Fruit fly (Drosophila melanogaster) whole organism, embryonic: ENCODE results near the gene CG9205.

ENCODE experiments used
- Atf-2 ChIP-seq: fragments of 200-800 bp; sonication (Bioruptor generic); optimal IDR thresholded peaks from 2 replicates; lab custom pipeline; 2016; ENCODE audit warnings: missing biosample characterization, missing genetic modification characterization
- Bdp1 ChIP-seq: fragments of 200-800 bp; sonication (Bioruptor generic); optimal IDR thresholded peaks from 3 replicates; lab custom pipeline; 2016; ENCODE audit warnings: missing biosample characterization, missing genetic modification characterization
- CG11504 ChIP-seq: fragments of 200-800 bp; sonication (Bioruptor generic); optimal IDR thresholded peaks from 3 replicates; lab custom pipeline; 2019; ENCODE audit warnings: missing biosample characterization, mild to moderate bottlenecking, missing genetic modification characterization, moderate library complexity
- CG11695 ChIP-seq: fragments of 200-800 bp; sonication (Bioruptor generic); IDR thresholded peaks from 3 replicates; pipeline ENCODE4 v1.3.6; 2022; ENCODE audit warnings: missing biosample characterization, missing genetic modification characterization
- CG13424 ChIP-seq: fragments of 200-800 bp; sonication (Bioruptor generic); optimal IDR thresholded peaks from 2 replicates; lab custom pipeline; 2019; ENCODE audit warnings: missing biosample characterization, mild to moderate bottlenecking, missing genetic modification characterization, moderate library complexity
- CG13624 ChIP-seq: fragments of 200-800 bp; sonication (Bioruptor generic); optimal IDR thresholded peaks from 2 replicates; lab custom pipeline; 2016; ENCODE audit warnings: missing biosample characterization, missing genetic modification characterization
- CG15479 ChIP-seq: fragments of 200-800 bp; sonication (Bioruptor generic); optimal IDR thresholded peaks from 3 replicates; lab custom pipeline; 2019; ENCODE audit warnings: missing biosample characterization, mild to moderate bottlenecking, missing genetic modification characterization, moderate library complexity
- CG16863 ChIP-seq: fragments of 200-800 bp; sonication (Bioruptor generic); optimal IDR thresholded peaks from 3 replicates; lab custom pipeline; 2016; ENCODE audit warnings: missing biosample characterization, missing genetic modification characterization
- CG18011 ChIP-seq: fragments of 200-800 bp; sonication (Bioruptor generic); optimal IDR thresholded peaks from 2 replicates; lab custom pipeline; 2017; ENCODE audit warnings: missing biosample characterization, missing genetic modification characterization, mild to moderate bottlenecking, moderate library complexity, missing genotype
- CG31441 ChIP-seq: fragments of 200-800 bp; sonication (Bioruptor generic); IDR thresholded peaks from 2 replicates; pipeline ENCODE4 v1.3.6; 2022; ENCODE audit warnings: missing biosample characterization, missing genetic modification characterization
- CG33557 ChIP-seq: fragments of 200-800 bp; sonication (Bioruptor generic); optimal IDR thresholded peaks from 2 replicates; lab custom pipeline; 2019; ENCODE audit warnings: missing biosample characterization, mild to moderate bottlenecking, missing genetic modification characterization, moderate library complexity
- CG34422 ChIP-seq: fragments of 200-800 bp; sonication (Bioruptor generic); IDR thresholded peaks from 3 replicates; pipeline ENCODE4 v1.3.6; 2022; ENCODE audit warnings: missing biosample characterization, missing genetic modification characterization
- CG42726 ChIP-seq: fragments of 200-800 bp; sonication (Bioruptor generic); IDR thresholded peaks from 2 replicates; pipeline ENCODE4 v1.3.6; 2022; ENCODE audit warnings: missing biosample characterization, missing genetic modification characterization; ENCODE audit not compliant: partially characterized antibody
- CG4404 ChIP-seq: fragments of 200-800 bp; sonication (Bioruptor generic); IDR thresholded peaks from 2 replicates; pipeline ENCODE4 v1.3.6; 2022; ENCODE audit warnings: missing biosample characterization, missing genetic modification characterization
- CG4424 ChIP-seq: fragments of 200-800 bp; sonication (Bioruptor generic); optimal IDR thresholded peaks from 3 replicates; lab custom pipeline; 2016; ENCODE audit warnings: missing biosample characterization, missing genetic modification characterization
- CG4707 ChIP-seq: fragments of 200-800 bp; sonication (Bioruptor generic); optimal IDR thresholded peaks from 2 replicates; lab custom pipeline; 2018; ENCODE audit warnings: missing biosample characterization, mild to moderate bottlenecking, missing genetic modification characterization, moderate library complexity
- CG5953 ChIP-seq: fragments of 200-800 bp; sonication (Bioruptor generic); IDR thresholded peaks from 2 replicates; pipeline ENCODE4 v1.3.6; 2022; ENCODE audit warnings: missing biosample characterization, missing genetic modification characterization
- CG7357 ChIP-seq: fragments of 200-800 bp; sonication (Bioruptor generic); IDR thresholded peaks from 3 replicates; pipeline ENCODE4 v1.3.6; 2022; ENCODE audit warnings: missing biosample characterization, missing genetic modification characterization
- CG7928 ChIP-seq: fragments of 200-800 bp; sonication (Bioruptor generic); optimal IDR thresholded peaks from 2 replicates; lab custom pipeline; 2017; ENCODE audit warnings: missing biosample characterization, mild to moderate bottlenecking, missing genetic modification characterization
- CG8478 ChIP-seq: fragments of >200 bp; optimal IDR thresholded peaks from 2 replicates; lab custom pipeline; 2018
- CG9727 ChIP-seq: fragments of 200-800 bp; sonication (Bioruptor generic); optimal IDR thresholded peaks from 3 replicates; lab custom pipeline; 2017; ENCODE audit warnings: missing biosample characterization, mild to moderate bottlenecking, missing genetic modification characterization
- CoRest ChIP-seq: fragments of 200-800 bp; sonication (Bioruptor generic); optimal IDR thresholded peaks from 3 replicates; lab custom pipeline; 2018; ENCODE audit warnings: missing biosample characterization, mild to moderate bottlenecking, missing genetic modification characterization, moderate library complexity
- Dp ChIP-seq: fragments of 200-800 bp; sonication (Bioruptor generic); optimal IDR thresholded peaks from 2 replicates; lab custom pipeline; 2018; ENCODE audit warnings: missing biosample characterization, mild to moderate bottlenecking, missing genetic modification characterization, moderate library complexity
- E2f2 ChIP-seq: fragments of 200-800 bp; sonication (Bioruptor generic); IDR thresholded peaks from 2 replicates; pipeline ENCODE4 v1.3.6; 2022; ENCODE audit warnings: missing biosample characterization, missing genetic modification characterization
- Elba2 ChIP-seq: fragments of 200-800 bp; sonication (Bioruptor generic); optimal IDR thresholded peaks from 3 replicates; lab custom pipeline; 2016; ENCODE audit warnings: missing biosample characterization, missing genetic modification characterization
- Hr51 ChIP-seq, 2 experiments: fragments of 200-800 bp; sonication (Bioruptor generic); optimal IDR thresholded peaks; 2 replicates in 1 of 2; 3 replicates in 1 of 2; lab custom pipeline; 2016 to 2018; ENCODE audit warnings: missing biosample characterization in 2 of 2, missing genetic modification characterization in 2 of 2, mild to moderate bottlenecking in 1 of 2, moderate library complexity in 1 of 2
- Med ChIP-seq: fragments of 200-800 bp; sonication (Bioruptor generic); peaks from one replicate; lab custom pipeline; 2016; ENCODE audit warnings: missing biosample characterization, missing genetic modification characterization, mild to moderate bottlenecking, inconsistent platforms, moderate library complexity
- Oaz ChIP-seq: fragments of 200-800 bp; sonication (Bioruptor generic); IDR thresholded peaks from 2 replicates; pipeline ENCODE4 v1.3.6; 2022; ENCODE audit warnings: missing biosample characterization, missing genetic modification characterization
- Opbp ChIP-seq: fragments of 200-800 bp; sonication (Bioruptor generic); IDR thresholded peaks from 3 replicates; pipeline ENCODE4 v1.3.6; 2022; ENCODE audit warnings: missing biosample characterization, missing genetic modification characterization; ENCODE audit not compliant: partially characterized antibody
- Ravus ChIP-seq: fragments of 200-800 bp; sonication (Bioruptor generic); IDR thresholded peaks from 2 replicates; pipeline ENCODE4 v1.3.6; 2022; ENCODE audit warnings: missing biosample characterization, missing genetic modification characterization
- Side ChIP-seq: fragments of 200-800 bp; sonication (Bioruptor generic); optimal IDR thresholded peaks from 2 replicates; lab custom pipeline; 2016; ENCODE audit warnings: missing biosample characterization, missing genetic modification characterization
- chinmo ChIP-seq: fragments of 200-800 bp; sonication (Bioruptor generic); IDR thresholded peaks from 4 replicates; pipeline ENCODE4 v1.3.6; 2022; ENCODE audit warnings: missing biosample characterization, missing genetic modification characterization; ENCODE audit not compliant: partially characterized antibody
- dati ChIP-seq: fragments of 200-800 bp; sonication (Bioruptor generic); IDR thresholded peaks from 2 replicates; pipeline ENCODE4 v1.3.6; 2022; ENCODE audit warnings: missing biosample characterization, missing genetic modification characterization
- dmrt11E ChIP-seq: fragments of 200-800 bp; sonication (Bioruptor generic); optimal IDR thresholded peaks from 3 replicates; lab custom pipeline; 2018; ENCODE audit warnings: missing biosample characterization, mild to moderate bottlenecking, missing genetic modification characterization, moderate library complexity
- esg ChIP-seq: fragments of 200-800 bp; sonication (Bioruptor generic); conservative IDR thresholded peaks from 2 replicates; pipeline ENCODE4 v1.3.6; 2022; ENCODE audit warnings: missing biosample characterization, missing genetic modification characterization
- gcm2 ChIP-seq: fragments of 200-800 bp; sonication (Bioruptor generic); optimal IDR thresholded peaks from 2 replicates; lab custom pipeline; 2016; ENCODE audit warnings: missing biosample characterization, missing genetic modification characterization
- grau ChIP-seq: fragments of 200-800 bp; optimal IDR thresholded peaks from 3 replicates; lab custom pipeline; 2019; ENCODE audit warnings: missing biosample characterization, mild to moderate bottlenecking, missing genetic modification characterization, moderate library complexity
- hb ChIP-seq: fragments of 200-800 bp; sonication (Bioruptor generic); IDR thresholded peaks from 3 replicates; pipeline ENCODE4 v1.3.6; 2022; ENCODE audit warnings: missing biosample characterization, missing genetic modification characterization; ENCODE audit not compliant: partially characterized antibody
- hkb ChIP-seq, 2 experiments: fragments of 200-800 bp in 1 of 2; fragments of >200 bp in 1 of 2; sonication (Bioruptor generic) in 1 of 2; IDR thresholded peaks in 1 of 2; optimal IDR thresholded peaks in 1 of 2; 2 replicates each; pipeline versions ENCODE4 v1.3.6 to Lab custom; 2017 to 2022; ENCODE audit warnings: missing biosample characterization in 1 of 2, missing genetic modification characterization in 1 of 2
- insv ChIP-seq, 2 experiments: fragments of 200-800 bp; sonication (Bioruptor generic); optimal IDR thresholded peaks; 3 replicates each; lab custom pipeline; 2016 to 2018; ENCODE audit warnings: missing biosample characterization in 2 of 2, missing genetic modification characterization in 2 of 2
- kay ChIP-seq: fragments of 200-800 bp; sonication (Bioruptor generic); optimal IDR thresholded peaks from 2 replicates; lab custom pipeline; 2016; ENCODE audit warnings: missing biosample characterization, missing genetic modification characterization
- kni ChIP-seq: fragments of 200-800 bp; sonication (Bioruptor generic); optimal IDR thresholded peaks from 3 replicates; lab custom pipeline; 2017; ENCODE audit warnings: mild to moderate bottlenecking, missing biosample characterization, missing genetic modification reagents, missing genetic modification characterization
- onecut ChIP-seq: fragments of 200-800 bp; sonication (Bioruptor generic); IDR thresholded peaks from 2 replicates; pipeline ENCODE4 v1.3.6; 2022; ENCODE audit warnings: missing biosample characterization, missing genetic modification characterization
- otp ChIP-seq: fragments of 200-800 bp; sonication (Bioruptor generic); IDR thresholded peaks from 3 replicates; pipeline ENCODE4, ENCODE4 v1.3.6; 2022; ENCODE audit warnings: missing biosample characterization, missing genetic modification characterization
- pnt ChIP-seq: fragments of 200-800 bp; sonication (Bioruptor generic); optimal IDR thresholded peaks from 3 replicates; lab custom pipeline; 2016; ENCODE audit warnings: missing biosample characterization, missing genetic modification characterization
- pzg ChIP-seq: fragments of 200-800 bp; sonication (Bioruptor generic); optimal IDR thresholded peaks from 3 replicates; lab custom pipeline; 2018; ENCODE audit warnings: missing biosample characterization, mild to moderate bottlenecking, missing genetic modification characterization, moderate library complexity
- sob ChIP-seq: fragments of 200-800 bp; sonication (Bioruptor generic); IDR thresholded peaks from 2 replicates; pipeline ENCODE4 v1.3.6; 2022; ENCODE audit warnings: missing biosample characterization, missing genetic modification characterization
- unpg ChIP-seq: fragments of 200-800 bp; sonication (Bioruptor generic); optimal IDR thresholded peaks from 3 replicates; lab custom pipeline; 2018; ENCODE audit warnings: missing biosample characterization, mild to moderate bottlenecking, missing genetic modification characterization, moderate library complexity
- zf30C ChIP-seq: fragments of 200-800 bp; sonication (Bioruptor generic); optimal IDR thresholded peaks from 3 replicates; lab custom pipeline; 2018; ENCODE audit warnings: missing biosample characterization, mild to moderate bottlenecking, missing genetic modification characterization

The CG9205 gene

dm6 chr3L:1030908-1031545 lies 3.5 kb upstream of the CG9205 start (continued):
- 0 out of 2 replicates have a peak, but pooled peaks have one; percentile 41 for TF ChIP-seq CG31441
- no peak for TF ChIP-seq CG7928
- no peak for TF ChIP-seq CG18011 (GFP tag; lab: Kevin White, UChicago)
- TF ChIP-seq CG33557 (GFP tag; lab: Kevin White, UChicago) = no peak
- TF ChIP-seq sob = peak; percentile 73
- no peak for TF ChIP-seq CG7357 (GFP tag; lab: Robert Waterston, UW)
- 0 out of 4 replicates have a peak, but pooled peaks have one; percentile 39 for TF ChIP-seq chinmo
- TF ChIP-seq Oaz = no peak
- 0 out of 2 replicates have a peak, but pooled peaks have one; percentile 22 for TF ChIP-seq dati (GFP tag; lab: Robert Waterston, UW)
- no peak for TF ChIP-seq CG15479 (GFP tag; lab: Kevin White, UChicago)
- no peak for TF ChIP-seq kni (GFP tag; lab: Kevin White, UChicago)
- TF ChIP-seq Hr51 (GFP tag; optimal IDR thresholded peaks at IDR 0.05; lab: Kevin White, UChicago) = peak in 1 of 2 experiments; percentile 49
- no peak for TF ChIP-seq CG4424
- TF ChIP-seq CoRest (tag; lab: Kevin White, UChicago) = peak; percentile 26
- TF ChIP-seq CG16863 (GFP tag; lab: Kevin White, UChicago) = no peak
- TF ChIP-seq CG8478 = no peak
- no peak for TF ChIP-seq pnt (GFP tag; lab: Kevin White, UChicago)
- no peak for TF ChIP-seq Side
- no peak for TF ChIP-seq CG42726 (GFP tag; lab: Robert Waterston, UW)
- no peak; the same call in 2 of the 3 replicates for TF ChIP-seq CG11695 (GFP tag; lab: Robert Waterston, UW)
- TF ChIP-seq E2f2 (GFP tag; lab: Robert Waterston, UW) = 0 out of 2 replicates have a peak, but pooled peaks have one; percentile 38
- TF ChIP-seq CG13424 (tag; lab: Kevin White, UChicago) = peak; percentile 4
- TF ChIP-seq Atf-2 (GFP tag; lab: Kevin White, UChicago) = no peak
- TF ChIP-seq onecut (GFP tag; lab: Robert Waterston, UW) = peak; percentile 41; the same call in 1 of the 2 replicates
- no peak for TF ChIP-seq pzg (GFP tag; lab: Kevin White, UChicago)
- no peak for TF ChIP-seq hb (GFP tag; lab: Robert Waterston, UW)
- no peak for TF ChIP-seq Dp (GFP tag; lab: Kevin White, UChicago)
- no peak for TF ChIP-seq Opbp
- no peak for TF ChIP-seq zf30C (GFP tag; lab: Kevin White, UChicago)
- peak; percentile 74; the same call in 2 of the 3 replicates for TF ChIP-seq CG34422 (GFP tag; lab: Robert Waterston, UW)
- TF ChIP-seq otp (GFP tag; lab: Robert Waterston, UW) = peak; percentile 68; the same call in 2 of the 3 replicates
- no peak for TF ChIP-seq gcm2 (GFP tag; lab: Kevin White, UChicago)
- TF ChIP-seq grau (tag; lab: Kevin White, UChicago) = peak; percentile 26
- TF ChIP-seq CG13624 (GFP tag; lab: Kevin White, UChicago) = no peak
- TF ChIP-seq unpg (GFP tag; lab: Kevin White, UChicago) = peak; percentile 17
- peak; percentile 29; the same call in 1 of the 2 replicates for TF ChIP-seq CG4404 (GFP tag; lab: Robert Waterston, UW)
- 0 out of 2 replicates have a peak, but pooled peaks have one; percentile 4 for TF ChIP-seq CG5953 (GFP tag; lab: Robert Waterston, UW)
- TF ChIP-seq kay = peak; percentile 24
- peak; percentile 57 for TF ChIP-seq CG11504 (tag; lab: Kevin White, UChicago)
- no peak for TF ChIP-seq Bdp1
- TF ChIP-seq CG9727 = peak; percentile 28
- TF ChIP-seq Med (GFP tag; lab: Kevin White, UChicago) = peak; percentile 85
- no peak for TF ChIP-seq insv (GFP tag; optimal IDR thresholded peaks at IDR 0.05; lab: Kevin White, UChicago)
- no peak for TF ChIP-seq Ravus (GFP tag; lab: Robert Waterston, UW)
- no peak for TF ChIP-seq dmrt11E
- TF ChIP-seq CG4707 (GFP tag; lab: Kevin White, UChicago) = no peak
- peak; percentile 62 for TF ChIP-seq esg (GFP tag; lab: Robert Waterston, UW)
- TF ChIP-seq hkb (optimal IDR thresholded peaks at IDR 0.05; lab: Kevin White, UChicago) = no peak
- peak; percentile 35; the same call in 1 of the 2 replicates for TF ChIP-seq hkb (GFP tag; IDR thresholded peaks at IDR 0.05; lab: Robert Waterston, UW)
- no peak for TF ChIP-seq Elba2 (GFP tag; lab: Kevin White, UChicago)
